Worm (Caenorhabditis elegans) whole organism, mixed stage, embryonic: Measurements from ENCODE around the gene C07H4.1.

Experiments used
- blmp-1 ChIP-seq: fragments of 150-350 bp; optimal IDR thresholded peaks from 2 replicates; lab custom pipeline; 2014; ENCODE audit warnings: missing biosample characterization, missing genetic modification characterization
- ceh-39 ChIP-seq: fragments of 150-350 bp; optimal IDR thresholded peaks from 2 replicates; lab custom pipeline; 2014; ENCODE audit warnings: missing biosample characterization, missing genetic modification characterization
- cnd-1 ChIP-seq: fragments of 200-800 bp; sonication (Bioruptor generic); optimal IDR thresholded peaks from 2 replicates; lab custom pipeline; 2018; ENCODE audit warnings: mild to moderate bottlenecking, missing genetic modification characterization, missing compliant biosample characterization
- elt-3 ChIP-seq: fragments of 150-350 bp; optimal IDR thresholded peaks from 2 replicates; lab custom pipeline; 2014; ENCODE audit warnings: missing biosample characterization, missing genetic modification characterization
- lin-13 ChIP-seq: fragments of 150-350 bp; optimal IDR thresholded peaks from 2 replicates; lab custom pipeline; 2014; ENCODE audit warnings: missing biosample characterization, missing genetic modification characterization
- lsy-2 ChIP-seq: fragments of 150-350 bp; optimal IDR thresholded peaks from 2 replicates; lab custom pipeline; 2014; ENCODE audit warnings: missing biosample characterization, missing genetic modification characterization
- mep-1 ChIP-seq: fragments of 150-350 bp; optimal IDR thresholded peaks from 2 replicates; lab custom pipeline; 2017; ENCODE audit warnings: missing biosample characterization, missing genetic modification reagents, missing genetic modification characterization, inconsistent platforms
- mls-2 ChIP-seq: sonication (generic microtip); optimal IDR thresholded peaks from 2 replicates; lab custom pipeline; 2016; ENCODE audit warnings: mild to moderate bottlenecking, missing genetic modification characterization, moderate library complexity, missing compliant biosample characterization
- nhr-237 ChIP-seq: fragments of 150-350 bp; optimal IDR thresholded peaks from 2 replicates; lab custom pipeline; 2014; ENCODE audit warnings: missing biosample characterization, missing genetic modification characterization
- nhr-76 ChIP-seq: sonication (generic microtip); optimal IDR thresholded peaks from 2 replicates; lab custom pipeline; 2017; ENCODE audit warnings: missing biosample characterization, missing genetic modification characterization

DNA sequence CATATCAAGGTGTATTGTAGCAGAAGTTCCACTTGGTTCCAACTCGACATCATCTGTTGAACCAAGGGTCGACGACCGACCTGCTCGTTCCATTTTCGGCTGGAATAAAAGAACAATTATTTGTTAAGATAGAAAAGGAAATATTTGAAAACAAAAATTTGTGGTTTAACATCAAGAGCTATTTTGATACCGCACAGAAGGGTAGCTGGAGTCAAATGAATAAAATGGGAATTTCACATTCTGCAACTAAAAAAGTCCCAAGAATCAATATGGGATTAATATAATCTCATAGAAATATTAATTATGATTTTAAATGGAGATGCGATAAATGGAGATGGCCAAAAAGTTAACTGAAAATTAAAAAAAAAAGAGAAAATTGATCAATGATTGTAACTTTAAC, 5.0 kb upstream of the C07H4.1 start, which contains the start of gene clh-5:
- TF ChIP-seq lin-13 (no peak), cnd-1 (no peak), nhr-237 (tag; lab: Kevin White, UChicago) (no peak), nhr-76 (tag; lab: Kevin White, UChicago) (no peak), mls-2 (tag; lab: Kevin White, UChicago) (no peak), lsy-2 (tag; lab: Kevin White, UChicago) (no peak), elt-3 (tag; lab: Kevin White, UChicago) (no peak), mep-1 (tag; lab: Kevin White, UChicago) (no peak), ceh-39 (tag; lab: Kevin White, UChicago) (no peak), blmp-1 (tag; lab: Kevin White, UChicago) (no peak)
